Worm (Caenorhabditis elegans) whole organism, L1 larva: ENCODE results near the gene F36D3.4.

Source experiments
- sptf-1 ChIP-seq: fragments of 150-350 bp; optimal IDR thresholded peaks from 2 replicates; lab custom pipeline; 2014; ENCODE audit warnings: missing biosample characterization, missing genetic modification characterization
- unc-62 ChIP-seq: fragments of 150-350 bp; optimal IDR thresholded peaks from 2 replicates; lab custom pipeline; 2014; ENCODE audit warnings: missing biosample characterization, missing genetic modification reagents, missing genetic modification characterization
- ztf-11 ChIP-seq, 2 experiments: sonication (generic microtip); optimal IDR thresholded peaks; 2 replicates each; lab custom pipeline; 2016 to 2017; ENCODE audit warnings: missing genetic modification characterization in 2 of 2, missing biosample characterization in 1 of 2, missing compliant biosample characterization in 1 of 2

ce11 chrV:16480919-16481630 is 36.4 kb downstream of the F36D3.4 start, which contains the start of the genes F57E7.4 and spig-6:
- TF ChIP-seq unc-62 (GFP tag; lab: Kevin White, UChicago), result no peak
- no peak for TF ChIP-seq sptf-1 (tag; lab: Kevin White, UChicago)
- TF ChIP-seq ztf-11 (tag; optimal IDR thresholded peaks at IDR 0.05; lab: Kevin White, UChicago), result no peak
